Fruit fly (Drosophila melanogaster): ENCODE results near the gene CG4440.
A peak's percentile ranks its signal among the peaks of the same experiment; 100 is the strongest.

Gene CG4440

dm6 chr2L:16302773-16303279 is 26.9 kb upstream of the CG4440 start, which contains the start of gene GMF (continued):
- TF ChIP-seq CG10147 (GFP tag; optimal IDR thresholded peaks at IDR 0.05) (peak; percentile 48), CG17568 (GFP tag; optimal IDR thresholded peaks at IDR 0.05) (no peak), CG11456 (GFP tag; IDR thresholded peaks at IDR 0.05) (no peak), CG3407 (GFP tag; optimal IDR thresholded peaks at IDR 0.05) (no peak), CG42726 (GFP tag; IDR thresholded peaks at IDR 0.05; ENCODE audit: partially characterized antibody) (no peak), B-H1 (GFP tag; IDR thresholded peaks at IDR 0.05) (no peak), CG14667 (GFP tag; IDR thresholded peaks at IDR 0.05) (no peak), row (GFP tag; IDR thresholded peaks at IDR 0.05) (peak; percentile 78), pho (GFP tag; optimal IDR thresholded peaks at IDR 0.05) (peak; percentile 12), fru (optimal IDR thresholded peaks at IDR 0.05) (no peak), CG14965 (GFP tag; optimal IDR thresholded peaks at IDR 0.05; ENCODE audit: borderline replicate concordance) (no peak), zfh2 (GFP tag; optimal IDR thresholded peaks at IDR 0.05) (peak; percentile 23), CG8765 (GFP tag; IDR thresholded peaks at IDR 0.05) (no peak), CG4404 (GFP tag; IDR thresholded peaks at IDR 0.05) (no peak), tio (GFP tag; optimal IDR thresholded peaks at IDR 0.05) (no peak), CG9437 (GFP tag; optimal IDR thresholded peaks at IDR 0.05) (no peak), slp2 (GFP tag; optimal IDR thresholded peaks at IDR 0.05) (no peak), CG3995 (GFP tag; optimal IDR thresholded peaks at IDR 0.05) (peak; percentile 53), CG13287 (GFP tag; IDR thresholded peaks at IDR 0.05; ENCODE audit: partially characterized antibody) (0 out of 2 replicates have a peak, but pooled peaks have one; percentile 25), Dref (GFP tag; IDR thresholded peaks at IDR 0.05) (no peak), CG14860 (GFP tag; IDR thresholded peaks at IDR 0.05; ENCODE audit: partially characterized antibody) (no peak), CG6765 (GFP tag; optimal IDR thresholded peaks at IDR 0.05) (no peak), sug (tag; optimal IDR thresholded peaks at IDR 0.05) (peak; percentile 43), Nf-YA (GFP tag; IDR thresholded peaks at IDR 0.05) (no peak), CG16813 (GFP tag; IDR thresholded peaks at IDR 0.05; ENCODE audit: partially characterized antibody) (no peak), Dll (GFP tag; IDR thresholded peaks at IDR 0.05; ENCODE audit: partially characterized antibody) (peak; percentile 66), grau (tag; optimal IDR thresholded peaks at IDR 0.05) (peak; percentile 43), ase (GFP tag; IDR thresholded peaks at IDR 0.05) (no peak), corto (GFP tag; optimal IDR thresholded peaks at IDR 0.05) (no peak), CG8388 (GFP tag; optimal IDR thresholded peaks at IDR 0.05) (peak; percentile 54), CG16779 (GFP tag; IDR thresholded peaks at IDR 0.05) (no peak), Adf1 (GFP tag; IDR thresholded peaks at IDR 0.05) (peak; percentile 26; the same call in 1 of the 2 replicates), CG18599 (GFP tag; optimal IDR thresholded peaks at IDR 0.05) (no peak), CG12942 (GFP tag; optimal IDR thresholded peaks at IDR 0.05) (no peak), onecut (GFP tag; IDR thresholded peaks at IDR 0.05) (no peak), Awh (GFP tag; IDR thresholded peaks at IDR 0.05) (no peak), Taf1 (GFP tag; IDR thresholded peaks at IDR 0.05) (no peak), YL-1 (GFP tag; optimal IDR thresholded peaks at IDR 0.05) (peak; percentile 72), CG30020 (tag; optimal IDR thresholded peaks at IDR 0.05) (peak; percentile 39), Eip74EF (GFP tag; optimal IDR thresholded peaks at IDR 0.05) (peak in 1 of 2 experiments; percentile 0), ash1 (GFP tag; optimal IDR thresholded peaks at IDR 0.05) (no peak), lbe (GFP tag; optimal IDR thresholded peaks at IDR 0.05) (peak; percentile 38), ab (GFP tag; optimal IDR thresholded peaks at IDR 0.05) (no peak), trh (GFP tag; optimal IDR thresholded peaks at IDR 0.05) (no peak), CG4617 (GFP tag; optimal IDR thresholded peaks at IDR 0.05; ENCODE audit: borderline replicate concordance) (peak; percentile 64), CG15601 (tag; optimal IDR thresholded peaks at IDR 0.05) (peak; percentile 53), CG32772 (GFP tag; IDR thresholded peaks at IDR 0.05) (no peak), ewg (GFP tag; optimal IDR thresholded peaks at IDR 0.05) (no peak), CG9727 (GFP tag; optimal IDR thresholded peaks at IDR 0.05) (peak; percentile 50), CG12236 (GFP tag; optimal IDR thresholded peaks at IDR 0.05) (no peak), ham (GFP tag; IDR thresholded peaks at IDR 0.05) (no peak)
